Fruit fly (Drosophila melanogaster) whole organism, wandering third instar larva: ENCODE results near the gene CG42307.
A peak's percentile ranks its signal among the peaks of the same experiment; 100 is the strongest.

Source experiments
- Abd-B ChIP-seq: fragments of >200 bp; optimal IDR thresholded peaks from 2 replicates; lab custom pipeline; 2017; ENCODE audit warnings: missing biosample characterization, missing genetic modification characterization
- CG32264 ChIP-seq: fragments of 200-800 bp; sonication (Bioruptor generic); optimal IDR thresholded peaks from 2 replicates; lab custom pipeline; 2016; ENCODE audit warnings: missing biosample characterization, missing genetic modification characterization
- CG9705 ChIP-seq: fragments of 200-800 bp; sonication (Bioruptor generic); optimal IDR thresholded peaks from 2 replicates; lab custom pipeline; 2018; ENCODE audit warnings: missing biosample characterization, mild to moderate bottlenecking, missing genetic modification characterization
- CrebA ChIP-seq: fragments of 200-800 bp; sonication (Bioruptor generic); optimal IDR thresholded peaks from 2 replicates; lab custom pipeline; 2016; ENCODE audit warnings: missing biosample characterization, mild to moderate bottlenecking, missing genetic modification characterization, borderline replicate concordance
- Dfd ChIP-seq: fragments of >200 bp; optimal IDR thresholded peaks from 2 replicates; lab custom pipeline; 2017; ENCODE audit warnings: missing biosample characterization, missing genetic modification characterization
- Dif ChIP-seq: fragments of 200-275, 200-300 bp; sonication (Bioruptor generic); optimal IDR thresholded peaks from 2 replicates; lab custom pipeline; 2018; ENCODE audit warnings: missing biosample characterization, missing genetic modification characterization; ENCODE audit not compliant: partially characterized antibody
- GATAd ChIP-seq: sonication (Bioruptor generic); optimal IDR thresholded peaks from 2 replicates; lab custom pipeline; 2016; ENCODE audit warnings: missing biosample characterization, missing genetic modification characterization
- HLH106 ChIP-seq: fragments of 200-800 bp; optimal IDR thresholded peaks from 3 replicates; lab custom pipeline; 2019; ENCODE audit warnings: missing biosample characterization, mild to moderate bottlenecking, missing genetic modification characterization, moderate library complexity
- Hnf4 ChIP-seq: fragments of 200-800 bp; sonication (Bioruptor generic); optimal IDR thresholded peaks from 2 replicates; lab custom pipeline; 2016; ENCODE audit warnings: missing biosample characterization, mild to moderate bottlenecking, missing genetic modification characterization
- Hr78 ChIP-seq: fragments of >200 bp; optimal IDR thresholded peaks from 2 replicates; lab custom pipeline; 2017; ENCODE audit warnings: missing biosample characterization, missing genetic modification characterization
- Hr83 ChIP-seq: fragments of 200-300 bp; sonication (Bioruptor generic); optimal IDR thresholded peaks from 2 replicates; lab custom pipeline; 2016; ENCODE audit warnings: missing biosample characterization, mild to moderate bottlenecking, missing genetic modification characterization, moderate library complexity; ENCODE audit not compliant: poor library complexity, severe bottlenecking
- Jra ChIP-seq: sonication (Bioruptor generic); optimal IDR thresholded peaks from 2 replicates; lab custom pipeline; 2016; ENCODE audit warnings: missing biosample characterization, missing genetic modification characterization
- Mio ChIP-seq: sonication (Bioruptor generic); optimal IDR thresholded peaks from 2 replicates; lab custom pipeline; 2016; ENCODE audit warnings: missing biosample characterization, missing genetic modification characterization
- Myc ChIP-seq: fragments of >200 bp; optimal IDR thresholded peaks from 2 replicates; lab custom pipeline; 2017
- N ChIP-seq: fragments of >200 bp; optimal IDR thresholded peaks from 2 replicates; lab custom pipeline; 2018; ENCODE audit warnings: missing biosample characterization, missing external identifiers, missing genetic modification characterization
- OdsH ChIP-seq: fragments of 200-800 bp; sonication (Bioruptor generic); optimal IDR thresholded peaks from 2 replicates; lab custom pipeline; 2016; ENCODE audit warnings: missing biosample characterization, mild to moderate bottlenecking, missing genetic modification characterization
- Rel ChIP-seq, 2 experiments: fragments of 200-800 bp; sonication (Bioruptor generic) in 1 of 2; optimal IDR thresholded peaks; 2 replicates in 1 of 2; 3 replicates in 1 of 2; lab custom pipeline; 2016 to 2019; ENCODE audit warnings: mild to moderate bottlenecking in 2 of 2, missing biosample characterization in 2 of 2, missing genetic modification characterization in 2 of 2, moderate library complexity in 1 of 2
- Sp1 ChIP-seq: fragments of 200-800 bp; sonication (Bioruptor generic); optimal IDR thresholded peaks from 3 replicates; lab custom pipeline; 2019; ENCODE audit warnings: missing biosample characterization, mild to moderate bottlenecking, missing genetic modification characterization, moderate library complexity
- br ChIP-seq: fragments of 200-800 bp; sonication (Bioruptor generic); optimal IDR thresholded peaks from 2 replicates; lab custom pipeline; 2016; ENCODE audit warnings: missing biosample characterization, missing genetic modification characterization
- brk ChIP-seq: fragments of 200-800 bp; sonication (Bioruptor generic); optimal IDR thresholded peaks from 2 replicates; lab custom pipeline; 2016; ENCODE audit warnings: missing biosample characterization, mild to moderate bottlenecking, missing genetic modification characterization
- dl ChIP-seq, 2 experiments: fragments of 175-275, 200-275 bp in 1 of 2; fragments of 200-275 bp in 1 of 2; sonication (Bioruptor generic); optimal IDR thresholded peaks; lab custom pipeline; 2018; ENCODE audit warnings: mild to moderate bottlenecking in 2 of 2, missing biosample characterization in 2 of 2, missing genetic modification characterization in 2 of 2, moderate library complexity in 2 of 2; ENCODE audit not compliant: partially characterized antibody in 2 of 2, insufficient read depth in 1 of 2
- dmrt93B ChIP-seq: fragments of 200-800 bp; sonication (Bioruptor generic); optimal IDR thresholded peaks from 2 replicates; lab custom pipeline; 2018; ENCODE audit warnings: missing biosample characterization, mild to moderate bottlenecking, missing genetic modification characterization
- dsf ChIP-seq: sonication (Bioruptor generic); optimal IDR thresholded peaks from 2 replicates; lab custom pipeline; 2016; ENCODE audit warnings: missing biosample characterization, missing genetic modification characterization, borderline replicate concordance
- ey ChIP-seq: fragments of 200-800 bp; sonication (Bioruptor generic); optimal IDR thresholded peaks from 2 replicates; lab custom pipeline; 2016; ENCODE audit warnings: missing biosample characterization, missing genetic modification characterization
- fru ChIP-seq: fragments of 200-800 bp; sonication (Bioruptor generic); optimal IDR thresholded peaks from 3 replicates; lab custom pipeline; 2016; ENCODE audit warnings: missing biosample characterization, mild to moderate bottlenecking, missing genetic modification characterization
- h ChIP-seq: fragments of 200-800 bp; sonication (Bioruptor generic); optimal IDR thresholded peaks from 3 replicates; lab custom pipeline; 2016; ENCODE audit warnings: missing biosample characterization, mild to moderate bottlenecking, missing genetic modification characterization
- jim ChIP-seq: fragments of 175-275, 200-325 bp; sonication (Bioruptor generic); optimal IDR thresholded peaks from 2 replicates; lab custom pipeline; 2016; ENCODE audit warnings: missing biosample characterization, mild to moderate bottlenecking, missing genetic modification characterization
- lola ChIP-seq: fragments of >200 bp; optimal IDR thresholded peaks from 2 replicates; lab custom pipeline; 2017; ENCODE audit warnings: missing biosample characterization, missing genetic modification characterization
- pan ChIP-seq: fragments of >200 bp; optimal IDR thresholded peaks from 2 replicates; lab custom pipeline; 2017
- rgr ChIP-seq: fragments of 200-800 bp; sonication (Bioruptor generic); optimal IDR thresholded peaks from 3 replicates; lab custom pipeline; 2016; ENCODE audit warnings: missing biosample characterization, mild to moderate bottlenecking, missing genetic modification characterization
- sage ChIP-seq: fragments of 200-800 bp; sonication (Bioruptor generic); optimal IDR thresholded peaks from 2 replicates; lab custom pipeline; 2016; ENCODE audit warnings: missing biosample characterization, mild to moderate bottlenecking, missing genetic modification characterization
- sv ChIP-seq: fragments of 200-800 bp; sonication (Bioruptor generic); optimal IDR thresholded peaks from 3 replicates; lab custom pipeline; 2016; ENCODE audit warnings: missing biosample characterization, missing genetic modification characterization
- tai ChIP-seq: sonication (Bioruptor generic); optimal IDR thresholded peaks from 2 replicates; lab custom pipeline; 2016; ENCODE audit warnings: missing biosample characterization, missing genetic modification characterization
- usp ChIP-seq: fragments of >200 bp; optimal IDR thresholded peaks from 2 replicates; lab custom pipeline; 2017; ENCODE audit warnings: missing biosample characterization, missing genetic modification characterization
- woc ChIP-seq: sonication (Bioruptor generic); optimal IDR thresholded peaks from 2 replicates; lab custom pipeline; 2016; ENCODE audit warnings: missing biosample characterization, mild to moderate bottlenecking, missing genetic modification characterization

The CG42307 gene

dm6 chr3L:7300660-7301059 is 28.3 kb upstream of the CG42307 start:
- TF ChIP-seq Dif: no peak
- no peak for TF ChIP-seq dmrt93B (GFP tag; lab: Kevin White, UChicago)
- no peak for TF ChIP-seq ey
- TF ChIP-seq lola (GFP tag; lab: Kevin White, UChicago): no peak
- no peak for TF ChIP-seq GATAd (GFP tag; lab: Kevin White, UChicago)
- TF ChIP-seq Myc (lab: Kevin White, UChicago): no peak
- no peak for TF ChIP-seq br (GFP tag; lab: Kevin White, UChicago)
- TF ChIP-seq h (GFP tag; lab: Kevin White, UChicago): no peak
- no peak for TF ChIP-seq CrebA (GFP tag; lab: Kevin White, UChicago)
- TF ChIP-seq Sp1 (GFP tag; lab: Kevin White, UChicago): no peak
- no peak for TF ChIP-seq OdsH (GFP tag; lab: Kevin White, UChicago)
- no peak for TF ChIP-seq Dfd (GFP tag; lab: Kevin White, UChicago)
- TF ChIP-seq CG32264 (GFP tag; lab: Kevin White, UChicago): no peak
- TF ChIP-seq, all 38 proteins: peak for 0

- no peak for TF ChIP-seq usp (GFP tag; lab: Kevin White, UChicago)
Measured at dm6 chr3L:7312754-7313153, 16.2 kb upstream of the CG42307 start, which contains the start of gene unc-13-4A. TSS of gene unc-13-4A (minus strand) at chr3L:7312896.

- TF ChIP-seq ey (no peak), Abd-B (GFP tag; lab: Kevin White, UChicago) (no peak), rgr (no peak), woc (no peak), dsf (GFP tag; lab: Kevin White, UChicago) (no peak), Myc (lab: Kevin White, UChicago) (no peak), OdsH (GFP tag; lab: Kevin White, UChicago) (no peak), N (GFP tag; lab: Kevin White, UChicago) (no peak), tai (GFP tag; lab: Kevin White, UChicago) (no peak), Sp1 (GFP tag; lab: Kevin White, UChicago) (no peak), dmrt93B (GFP tag; lab: Kevin White, UChicago) (no peak), fru (GFP tag; lab: Kevin White, UChicago) (no peak), GATAd (GFP tag; lab: Kevin White, UChicago) (no peak), usp (GFP tag; lab: Kevin White, UChicago) (no peak), h (GFP tag; lab: Kevin White, UChicago) (no peak), HLH106 (tag; lab: Kevin White, UChicago) (no peak)
Measured at dm6 chr3L:7313559-7314132, 15.3 kb upstream of the CG42307 start.

dm6 chr3L:7314133-7314532 is 14.8 kb upstream of the CG42307 start:
- no peak for TF ChIP-seq Mio (GFP tag; lab: Kevin White, UChicago)
- TF ChIP-seq GATAd (GFP tag; lab: Kevin White, UChicago): no peak
- TF ChIP-seq, all 38 proteins: peak for 0

dm6 chr3L:7319768-7320167 is 9.2 kb upstream of the CG42307 start, which contains the start of gene CG8607:
TSS of gene CG8607 (plus strand) at chr3L:7320068.
- no peak for TF ChIP-seq CG9705
- TF ChIP-seq Dfd (GFP tag; lab: Kevin White, UChicago): no peak

dm6 chr3L:7323348-7323747 is 5.6 kb upstream of the CG42307 start, which contains the start of the genes RhoGEF4 and Rint1:
TSS of gene RhoGEF4 (minus strand) at chr3L:7323411.
TSS of gene Rint1 (plus strand) at chr3L:7323619.
- TF ChIP-seq Sp1 (GFP tag; lab: Kevin White, UChicago) (peak; percentile 48), Myc (lab: Kevin White, UChicago) (peak; percentile 54), Abd-B (GFP tag; lab: Kevin White, UChicago) (no peak), Mio (GFP tag; lab: Kevin White, UChicago) (no peak), dmrt93B (GFP tag; lab: Kevin White, UChicago) (no peak), lola (GFP tag; lab: Kevin White, UChicago) (no peak), jim (no peak), fru (GFP tag; lab: Kevin White, UChicago) (no peak), dsf (GFP tag; lab: Kevin White, UChicago) (peak; percentile 17), br (GFP tag; lab: Kevin White, UChicago) (no peak), sv (GFP tag; lab: Kevin White, UChicago) (peak; percentile 69), ey (peak; percentile 26), pan (lab: Kevin White, UChicago) (no peak), N (GFP tag; lab: Kevin White, UChicago) (no peak), usp (GFP tag; lab: Kevin White, UChicago) (no peak), Jra (GFP tag; lab: Kevin White, UChicago) (no peak), sage (no peak), tai (GFP tag; lab: Kevin White, UChicago) (no peak), Rel (GFP tag; optimal IDR thresholded peaks at IDR 0.05; lab: Kevin White, UChicago) (no peak), Rel (tag; optimal IDR thresholded peaks at IDR 0.05; lab: Kevin White, UChicago) (no peak), h (GFP tag; lab: Kevin White, UChicago) (peak; percentile 55), CrebA (GFP tag; lab: Kevin White, UChicago) (no peak), Dfd (GFP tag; lab: Kevin White, UChicago) (no peak), GATAd (GFP tag; lab: Kevin White, UChicago) (no peak), Hr83 (GFP tag; lab: Kevin White, UChicago) (no peak), HLH106 (tag; lab: Kevin White, UChicago) (peak; percentile 60), Hnf4 (GFP tag; lab: Kevin White, UChicago) (no peak), dl (GFP tag; optimal IDR thresholded peaks at IDR 0.05; lab: Kevin White, UChicago; ENCODE audit: insufficient read depth in 1 of 2, partially characterized antibody in 2 of 2) (no peak), brk (GFP tag; lab: Kevin White, UChicago) (no peak), Hr78 (no peak), rgr (peak; percentile 63)
